Fruit fly (Drosophila melanogaster): ENCODE measurements around the gene Cp19.

Gene Cp19

DNA sequence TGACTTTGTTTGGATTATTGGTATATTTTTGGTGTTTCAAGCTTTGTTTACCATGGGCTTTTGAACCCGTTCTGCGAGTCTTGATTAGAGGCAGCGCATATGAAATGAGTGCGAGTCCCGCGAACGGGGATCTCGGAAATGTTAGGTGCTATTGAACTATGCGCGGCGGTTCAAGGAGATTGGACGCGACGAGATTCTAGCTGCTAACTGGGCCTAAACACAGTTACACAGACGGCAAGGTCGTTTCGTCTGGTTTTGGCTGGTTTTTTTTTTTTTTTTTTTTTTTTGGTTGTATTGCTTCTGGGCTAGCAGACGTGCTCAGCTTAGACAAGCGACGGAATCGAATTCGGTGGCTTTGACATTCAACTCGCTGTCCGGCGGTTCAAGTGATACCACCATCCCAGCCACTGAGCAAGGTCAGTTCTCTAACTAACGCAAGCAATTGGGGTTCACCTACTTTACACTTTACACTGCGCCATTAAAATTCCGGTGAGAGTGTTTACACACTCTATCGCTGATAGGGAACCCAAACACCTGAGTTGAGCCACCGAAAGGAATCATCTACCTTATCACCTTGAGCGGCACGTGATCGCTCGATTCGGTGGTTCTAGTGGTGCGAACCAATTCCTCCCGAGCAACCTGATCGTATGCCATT, 47.6 kb upstream of the Cp19 start (continued):
- TF ChIP-seq CG8290 (GFP tag; optimal IDR thresholded peaks at IDR 0.05) (no peak), CG8290 (tag; optimal IDR thresholded peaks at IDR 0.05) (peak in 1 of 2 experiments; percentile 48), CG15479 (GFP tag; optimal IDR thresholded peaks at IDR 0.05) (no peak)

DNA sequence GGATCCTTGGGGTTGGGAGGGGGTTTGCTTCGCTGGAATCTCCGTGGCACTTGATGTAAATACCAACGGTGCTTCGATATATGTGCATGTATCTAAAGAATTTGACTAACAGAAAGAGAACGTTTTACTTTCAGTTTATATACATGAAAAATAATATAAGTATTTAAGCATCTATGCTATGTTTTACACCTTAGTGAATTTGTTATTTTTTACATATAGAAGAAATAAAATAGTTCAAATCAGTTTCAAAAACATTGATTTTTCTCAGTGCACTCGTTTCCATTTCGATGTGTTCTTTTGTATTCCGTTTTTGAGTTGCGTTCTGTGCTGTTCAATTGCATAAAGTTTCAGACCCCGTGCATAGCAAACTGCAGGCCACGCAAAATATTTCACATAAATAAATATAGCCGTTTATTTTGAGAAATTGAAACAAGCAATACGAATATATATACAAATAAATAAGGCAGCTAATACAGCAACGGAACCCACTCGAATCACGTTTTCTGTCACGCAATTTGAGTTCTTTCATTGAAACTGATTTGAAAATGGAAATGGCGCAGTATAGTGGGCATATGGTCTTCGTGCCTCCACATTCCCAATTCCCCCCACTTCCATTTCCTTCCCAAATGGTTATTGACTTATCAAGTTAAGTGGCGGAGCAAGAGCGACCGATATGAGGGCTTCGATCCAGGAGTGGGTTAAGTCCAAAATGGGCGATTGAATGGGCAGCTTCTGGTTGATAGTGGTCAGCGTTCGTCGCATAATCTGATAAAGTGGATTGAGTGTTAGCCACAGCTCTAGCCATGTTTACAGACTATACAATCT, 46.9 kb upstream of the Cp19 start:
- TF ChIP-seq cwo (GFP tag; optimal IDR thresholded peaks at IDR 0.05) = peak; percentile 83
- TF ChIP-seq Lim3 (GFP tag; IDR thresholded peaks at IDR 0.05) = no peak
- TF ChIP-seq unc-4 (GFP tag; IDR thresholded peaks at IDR 0.05; ENCODE audit: partially characterized antibody) = no peak
- peak; percentile 69; the same call in 2 of the 4 replicates for TF ChIP-seq chinmo (GFP tag; IDR thresholded peaks at IDR 0.05; ENCODE audit: partially characterized antibody)
- no peak for TF ChIP-seq Fer1 (GFP tag; optimal IDR thresholded peaks at IDR 0.05)
- TF ChIP-seq nerfin-1 (tag; optimal IDR thresholded peaks at IDR 0.05) = no peak
- TF ChIP-seq CG1647 (GFP tag; optimal IDR thresholded peaks at IDR 0.05) = peak; percentile 1
- TF ChIP-seq CG2712 (tag; optimal IDR thresholded peaks at IDR 0.05) = peak; percentile 20
- no peak for TF ChIP-seq pb (GFP tag; optimal IDR thresholded peaks at IDR 0.05)
- no peak for TF ChIP-seq Bteb2 (GFP tag; optimal IDR thresholded peaks at IDR 0.05)
- no peak for TF ChIP-seq CG1233 (GFP tag; optimal IDR thresholded peaks at IDR 0.05)
- 0 out of 3 replicates have a peak, but pooled peaks have one; percentile 35 for TF ChIP-seq vnd (GFP tag; IDR thresholded peaks at IDR 0.05; ENCODE audit: partially characterized antibody)
- TF ChIP-seq prd (optimal IDR thresholded peaks at IDR 0.05) = no peak
- peak; percentile 57 for TF ChIP-seq prd (GFP tag; IDR thresholded peaks at IDR 0.05)
- no peak for TF ChIP-seq Sin3A (optimal IDR thresholded peaks at IDR 0.05)
- no peak for TF ChIP-seq klu (GFP tag; IDR thresholded peaks at IDR 0.05)
- peak; percentile 22 for TF ChIP-seq CG10979 (tag; optimal IDR thresholded peaks at IDR 0.05)
- TF ChIP-seq odd (GFP tag; optimal IDR thresholded peaks at IDR 0.05) = no peak
- no peak for TF ChIP-seq bigmax (GFP tag; optimal IDR thresholded peaks at IDR 0.05)
- no peak for TF ChIP-seq chm (GFP tag; IDR thresholded peaks at IDR 0.05)
- TF ChIP-seq HmgZ (tag; optimal IDR thresholded peaks at IDR 0.05) = peak; percentile 17
- peak; percentile 18; the same call in 1 of the 2 replicates for TF ChIP-seq CG32532 (GFP tag; IDR thresholded peaks at IDR 0.05)
- peak; percentile 7 for TF ChIP-seq Sox102F (GFP tag; optimal IDR thresholded peaks at IDR 0.05)
- TF ChIP-seq nmo (GFP tag; optimal IDR thresholded peaks at IDR 0.05) = no peak
- peak; percentile 13 for TF ChIP-seq CG7987 (GFP tag; optimal IDR thresholded peaks at IDR 0.05)
- peak; percentile 25; the same call in 1 of the 2 replicates for TF ChIP-seq Xrp1 (GFP tag; IDR thresholded peaks at IDR 0.05)
- TF ChIP-seq CG18764 (GFP tag; optimal IDR thresholded peaks at IDR 0.05) = no peak
- peak; percentile 82 for TF ChIP-seq sug (tag; optimal IDR thresholded peaks at IDR 0.05)
- no peak for TF ChIP-seq Mes4 (GFP tag; optimal IDR thresholded peaks at IDR 0.05)
- no peak for TF ChIP-seq fd3F (GFP tag; optimal IDR thresholded peaks at IDR 0.05)
- TF ChIP-seq CG43689 (GFP tag; IDR thresholded peaks at IDR 0.05) = no peak
- no peak for TF ChIP-seq Ravus (GFP tag; IDR thresholded peaks at IDR 0.05)
- no peak for TF ChIP-seq CG10147 (GFP tag; optimal IDR thresholded peaks at IDR 0.05)
- TF ChIP-seq D (optimal IDR thresholded peaks at IDR 0.05) = no peak
- TF ChIP-seq D (GFP tag; optimal IDR thresholded peaks at IDR 0.05) = no peak
- TF ChIP-seq sens-2 (GFP tag; IDR thresholded peaks at IDR 0.05) = 0 out of 2 replicates have a peak, but pooled peaks have one; percentile 42
- peak; percentile 85 for TF ChIP-seq exex (tag; optimal IDR thresholded peaks at IDR 0.05)
- no peak for TF ChIP-seq CrebB (tag; optimal IDR thresholded peaks at IDR 0.05)
- TF ChIP-seq CG4360 (GFP tag; IDR thresholded peaks at IDR 0.05) = no peak
- TF ChIP-seq zfh1 (GFP tag; IDR thresholded peaks at IDR 0.05) = no peak
- TF ChIP-seq YL-1 (GFP tag; optimal IDR thresholded peaks at IDR 0.05) = no peak
- peak; percentile 7 for TF ChIP-seq CG10543 (GFP tag; optimal IDR thresholded peaks at IDR 0.05)
- no peak for TF ChIP-seq Lpt (GFP tag; optimal IDR thresholded peaks at IDR 0.05)
- TF ChIP-seq hbn (GFP tag; IDR thresholded peaks at IDR 0.05; ENCODE audit: partially characterized antibody) = no peak
